Fruit fly (Drosophila melanogaster) whole organism, embryonic: ENCODE measurements around the gene eIF4E6.
A peak's percentile ranks its signal among the peaks of the same experiment; 100 is the strongest.

Source experiments
- Ada2b ChIP-seq: fragments of 200-800 bp; sonication (Bioruptor generic); IDR thresholded peaks from 2 replicates; pipeline ENCODE4 v1.3.6; 2022; ENCODE audit warnings: missing biosample characterization, missing genetic modification characterization
- Atf6 ChIP-seq: fragments of 200-800 bp; sonication (Bioruptor generic); IDR thresholded peaks from 2 replicates; pipeline ENCODE4 v1.3.6; 2022; ENCODE audit warnings: missing biosample characterization, missing genetic modification characterization
- Bteb2 ChIP-seq: fragments of 200-800 bp; sonication (Bioruptor generic); optimal IDR thresholded peaks from 2 replicates; lab custom pipeline; 2016; ENCODE audit warnings: missing biosample characterization, missing genetic modification characterization
- CG10147 ChIP-seq: fragments of 200-800 bp; sonication (Bioruptor generic); optimal IDR thresholded peaks from 2 replicates; lab custom pipeline; 2019; ENCODE audit warnings: missing biosample characterization, mild to moderate bottlenecking, missing genetic modification characterization, moderate library complexity
- CG10565 ChIP-seq: fragments of 200-800 bp; sonication (Bioruptor generic); optimal IDR thresholded peaks from 3 replicates; lab custom pipeline; 2016; ENCODE audit warnings: missing biosample characterization, mild to moderate bottlenecking, missing genetic modification characterization
- CG10654 ChIP-seq: fragments of 200-800 bp; sonication (Bioruptor generic); optimal IDR thresholded peaks from 2 replicates; lab custom pipeline; 2016; ENCODE audit warnings: missing biosample characterization, missing genetic modification characterization
- CG11085 ChIP-seq: fragments of 200-800 bp; sonication (Bioruptor generic); IDR thresholded peaks from 2 replicates; pipeline ENCODE4 v1.3.6; 2022; ENCODE audit warnings: missing biosample characterization, missing genetic modification characterization
- CG11695 ChIP-seq: fragments of 200-800 bp; sonication (Bioruptor generic); IDR thresholded peaks from 3 replicates; pipeline ENCODE4 v1.3.6; 2022; ENCODE audit warnings: missing biosample characterization, missing genetic modification characterization
- CG12155 ChIP-seq: fragments of 200-800 bp; sonication (Bioruptor generic); optimal IDR thresholded peaks from 3 replicates; lab custom pipeline; 2016; ENCODE audit warnings: missing biosample characterization, missing genetic modification characterization
- CG14860 ChIP-seq: fragments of 200-800 bp; sonication (Bioruptor generic); IDR thresholded peaks from 3 replicates; pipeline ENCODE4 v1.3.6; 2022; ENCODE audit warnings: missing biosample characterization, missing genetic modification characterization; ENCODE audit not compliant: partially characterized antibody
- CG15479 ChIP-seq: fragments of 200-800 bp; sonication (Bioruptor generic); optimal IDR thresholded peaks from 3 replicates; lab custom pipeline; 2019; ENCODE audit warnings: missing biosample characterization, mild to moderate bottlenecking, missing genetic modification characterization, moderate library complexity
- CG2712 ChIP-seq: fragments of 200-800 bp; optimal IDR thresholded peaks from 3 replicates; lab custom pipeline; 2019; ENCODE audit warnings: missing biosample characterization, mild to moderate bottlenecking, missing genetic modification characterization, moderate library complexity
- CG30403 ChIP-seq: fragments of 200-800 bp; sonication (Bioruptor generic); optimal IDR thresholded peaks from 3 replicates; lab custom pipeline; 2016; ENCODE audit warnings: missing biosample characterization, missing genetic modification characterization
- CG31441 ChIP-seq: fragments of 200-800 bp; sonication (Bioruptor generic); IDR thresholded peaks from 2 replicates; pipeline ENCODE4 v1.3.6; 2022; ENCODE audit warnings: missing biosample characterization, missing genetic modification characterization
- CG3726 ChIP-seq: fragments of 200-800 bp; sonication (Bioruptor generic); IDR thresholded peaks from 3 replicates; pipeline ENCODE4, ENCODE4 v1.3.6; 2022; ENCODE audit warnings: missing biosample characterization, missing genetic modification characterization
- CG4282 ChIP-seq: fragments of 200-800 bp; sonication (Bioruptor generic); optimal IDR thresholded peaks from 2 replicates; lab custom pipeline; 2016; ENCODE audit warnings: missing biosample characterization, missing genetic modification characterization
- CG5245 ChIP-seq: fragments of 200-800 bp; sonication (Bioruptor generic); optimal IDR thresholded peaks from 3 replicates; lab custom pipeline; 2016; ENCODE audit warnings: missing biosample characterization, missing genetic modification characterization
- CG7963 ChIP-seq: fragments of 200-800 bp; sonication (Bioruptor generic); IDR thresholded peaks from 3 replicates; pipeline ENCODE4 v1.3.6; 2022; ENCODE audit warnings: missing biosample characterization, missing genetic modification characterization; ENCODE audit not compliant: partially characterized antibody
- CG9609 ChIP-seq: fragments of 200-800 bp; sonication (Bioruptor generic); optimal IDR thresholded peaks from 3 replicates; lab custom pipeline; 2016; ENCODE audit warnings: missing biosample characterization, missing genetic modification characterization
- Dll ChIP-seq: fragments of 200-800 bp; sonication (Bioruptor generic); IDR thresholded peaks from 4 replicates; pipeline ENCODE4 v1.3.6; 2022; ENCODE audit warnings: missing biosample characterization, missing genetic modification characterization; ENCODE audit not compliant: partially characterized antibody
- Ets97D ChIP-seq: fragments of 200-800 bp; sonication (Bioruptor generic); optimal IDR thresholded peaks from 3 replicates; lab custom pipeline; 2016; ENCODE audit warnings: missing biosample characterization, missing genetic modification characterization
- H2.0 ChIP-seq: fragments of 200-800 bp; sonication (Bioruptor generic); IDR thresholded peaks from 2 replicates; pipeline ENCODE4 v1.3.6; 2022; ENCODE audit warnings: missing biosample characterization, missing genetic modification characterization
- HLH54F ChIP-seq: fragments of 200-800 bp; sonication (Bioruptor generic); optimal IDR thresholded peaks from 3 replicates; lab custom pipeline; 2016; ENCODE audit warnings: missing biosample characterization, missing genetic modification characterization
- Hr3 ChIP-seq: fragments of 200-800 bp; sonication (Bioruptor generic); optimal IDR thresholded peaks from 3 replicates; lab custom pipeline; 2016; ENCODE audit warnings: missing biosample characterization, missing genetic modification characterization
- Lim3 ChIP-seq: fragments of 200-800 bp; sonication (Bioruptor generic); IDR thresholded peaks from 2 replicates; pipeline ENCODE4 v1.3.6; 2022; ENCODE audit warnings: missing biosample characterization, missing genetic modification characterization
- Mad ChIP-seq: fragments of 200-800 bp; sonication (Bioruptor generic); optimal IDR thresholded peaks from 2 replicates; lab custom pipeline; 2016; ENCODE audit warnings: missing biosample characterization, missing genetic modification characterization
- Side ChIP-seq: fragments of 200-800 bp; sonication (Bioruptor generic); optimal IDR thresholded peaks from 2 replicates; lab custom pipeline; 2016; ENCODE audit warnings: missing biosample characterization, missing genetic modification characterization
- amos ChIP-seq: fragments of 200-800 bp; sonication (Bioruptor generic); IDR thresholded peaks from 2 replicates; pipeline ENCODE4 v1.3.6; 2022; ENCODE audit warnings: missing biosample characterization, missing genetic modification characterization; ENCODE audit not compliant: partially characterized antibody
- aop ChIP-seq: fragments of 200-800 bp; sonication (Bioruptor generic); IDR thresholded peaks from 2 replicates; pipeline ENCODE4 v1.3.6; 2022; ENCODE audit warnings: missing biosample characterization, missing genetic modification characterization
- chif ChIP-seq, 2 experiments: fragments of 200-800 bp; sonication (Bioruptor generic); optimal IDR thresholded peaks; 3 replicates each; lab custom pipeline; 2016; ENCODE audit warnings: missing biosample characterization in 2 of 2, missing genetic modification characterization in 2 of 2
- chn ChIP-seq: fragments of 200-800 bp; sonication (Bioruptor generic); optimal IDR thresholded peaks from 2 replicates; lab custom pipeline; 2016; ENCODE audit warnings: missing biosample characterization, missing genetic modification characterization
- ems ChIP-seq: fragments of 200-800 bp; sonication (Bioruptor generic); optimal IDR thresholded peaks from 3 replicates; lab custom pipeline; 2016; ENCODE audit warnings: missing biosample characterization, missing genetic modification characterization
- exex ChIP-seq: fragments of 200-800 bp; sonication (Bioruptor generic); optimal IDR thresholded peaks from 4 replicates; lab custom pipeline; 2018; ENCODE audit warnings: missing biosample characterization, mild to moderate bottlenecking, missing genetic modification characterization, moderate library complexity
- fd3F ChIP-seq: fragments of 200-800 bp; sonication (Bioruptor generic); optimal IDR thresholded peaks from 2 replicates; lab custom pipeline; 2018; ENCODE audit warnings: missing biosample characterization, mild to moderate bottlenecking, missing genetic modification characterization, moderate library complexity
- fu2 ChIP-seq: fragments of 200-800 bp; sonication (Bioruptor generic); optimal IDR thresholded peaks from 2 replicates; lab custom pipeline; 2016; ENCODE audit warnings: missing biosample characterization, missing genetic modification characterization
- inv ChIP-seq: fragments of 200-800 bp; sonication (Bioruptor generic); IDR thresholded peaks from 2 replicates; pipeline ENCODE4 v1.3.6; 2022; ENCODE audit warnings: missing biosample characterization, missing genetic modification characterization; ENCODE audit not compliant: partially characterized antibody
- jing ChIP-seq: fragments of 200-800 bp; sonication (Bioruptor generic); optimal IDR thresholded peaks from 2 replicates; lab custom pipeline; 2018; ENCODE audit warnings: missing biosample characterization, mild to moderate bottlenecking, missing genetic modification characterization
- jumu ChIP-seq: fragments of 200-800 bp; sonication (Bioruptor generic); optimal IDR thresholded peaks from 3 replicates; lab custom pipeline; 2016; ENCODE audit warnings: missing biosample characterization, missing genetic modification characterization
- lola ChIP-seq, 3 experiments: fragments of >200 bp in 2 of 3; fragments of 200-800 bp in 1 of 3; sonication (Bioruptor generic) in 1 of 3; optimal IDR thresholded peaks; 2 replicates each; lab custom pipeline; 2017 to 2019; ENCODE audit warnings: missing biosample characterization in 3 of 3, missing genetic modification characterization in 3 of 3, mild to moderate bottlenecking in 1 of 3, moderate library complexity in 1 of 3
- mam ChIP-seq: fragments of 200-800 bp; sonication (Bioruptor generic); optimal IDR thresholded peaks from 3 replicates; lab custom pipeline; 2016; ENCODE audit warnings: missing biosample characterization, missing genetic modification characterization
- oc ChIP-seq: fragments of 200-800 bp; sonication (Bioruptor generic); optimal IDR thresholded peaks from 2 replicates; lab custom pipeline; 2018; ENCODE audit warnings: missing biosample characterization, mild to moderate bottlenecking, missing genetic modification characterization, moderate library complexity
- onecut ChIP-seq: fragments of 200-800 bp; sonication (Bioruptor generic); IDR thresholded peaks from 2 replicates; pipeline ENCODE4 v1.3.6; 2022; ENCODE audit warnings: missing biosample characterization, missing genetic modification characterization
- scrt ChIP-seq: fragments of 200-800 bp; sonication (Bioruptor generic); optimal IDR thresholded peaks from 2 replicates; lab custom pipeline; 2018; ENCODE audit warnings: missing biosample characterization, mild to moderate bottlenecking, missing genetic modification characterization, moderate library complexity
- slbo ChIP-seq: fragments of 200-800 bp; sonication (Bioruptor generic); IDR thresholded peaks from 2 replicates; pipeline ENCODE4 v1.3.6; 2022; ENCODE audit warnings: missing biosample characterization, missing genetic modification characterization
- so ChIP-seq: fragments of 200-800 bp; sonication (Bioruptor generic); IDR thresholded peaks from 3 replicates; pipeline ENCODE4 v1.3.6; 2022; ENCODE audit warnings: missing biosample characterization, missing genetic modification characterization
- ssp ChIP-seq: fragments of 200-800 bp; sonication (Bioruptor generic); IDR thresholded peaks from 2 replicates; pipeline ENCODE4 v1.3.6; 2022; ENCODE audit warnings: missing biosample characterization, missing genetic modification characterization
- trh ChIP-seq: fragments of 200-800 bp; sonication (Bioruptor generic); optimal IDR thresholded peaks from 2 replicates; lab custom pipeline; 2016; ENCODE audit warnings: missing biosample characterization, missing genetic modification characterization
- ttk ChIP-seq: fragments of 200-800 bp; sonication (Bioruptor generic); IDR thresholded peaks from 2 replicates; pipeline ENCODE4 v2.1.2; 2022; ENCODE audit warnings: missing biosample characterization, missing genetic modification characterization
- vfl ChIP-seq: fragments of 200-800 bp; sonication (Bioruptor generic); optimal IDR thresholded peaks from 2 replicates; lab custom pipeline; 2016; ENCODE audit warnings: missing biosample characterization, missing genetic modification characterization
- wek ChIP-seq: fragments of 200-800 bp; sonication (Bioruptor generic); optimal IDR thresholded peaks from 3 replicates; lab custom pipeline; 2018; ENCODE audit warnings: missing biosample characterization, mild to moderate bottlenecking, missing genetic modification characterization, moderate library complexity

Gene eIF4E6

dm6 chr3R:29068430-29069207 is 41.6 kb upstream of the eIF4E6 start (continued):
- no peak for TF ChIP-seq CG10147
- no peak for TF ChIP-seq Dll (GFP tag; lab: Robert Waterston, UW)
- TF ChIP-seq oc (tag; lab: Kevin White, UChicago): no peak
- no peak for TF ChIP-seq jing (GFP tag; lab: Kevin White, UChicago)
- no peak for TF ChIP-seq Hr3 (GFP tag; lab: Kevin White, UChicago)
- peak; percentile 50 for TF ChIP-seq Ada2b
- no peak for TF ChIP-seq CG12155 (GFP tag; lab: Kevin White, UChicago)
- no peak for TF ChIP-seq Ets97D (GFP tag; lab: Kevin White, UChicago)
- TF ChIP-seq trh (GFP tag; lab: Kevin White, UChicago): no peak
- TF ChIP-seq onecut (GFP tag; lab: Robert Waterston, UW): peak; percentile 53
- TF ChIP-seq CG31441: peak; percentile 32; the same call in 1 of the 2 replicates
- TF ChIP-seq ems (GFP tag; lab: Kevin White, UChicago): no peak
- TF ChIP-seq ssp (GFP tag; lab: Robert Waterston, UW): no peak
- TF ChIP-seq CG5245 (GFP tag; lab: Kevin White, UChicago): no peak
- TF ChIP-seq chif (GFP tag; optimal IDR thresholded peaks at IDR 0.05; lab: Kevin White, UChicago): no peak
- no peak for TF ChIP-seq fu2 (GFP tag; lab: Kevin White, UChicago)
- peak; percentile 50; the same call in 1 of the 3 replicates for TF ChIP-seq so (GFP tag; lab: Robert Waterston, UW)
- peak; percentile 66 for TF ChIP-seq slbo (GFP tag; lab: Robert Waterston, UW)
- TF ChIP-seq Side: peak; percentile 39
- no peak for TF ChIP-seq aop (GFP tag; lab: Robert Waterston, UW)
- TF ChIP-seq CG14860 (GFP tag; lab: Robert Waterston, UW): no peak
- peak; percentile 14 for TF ChIP-seq exex (tag; lab: Kevin White, UChicago)
- no peak for TF ChIP-seq CG11085 (GFP tag; lab: Robert Waterston, UW)
- TF ChIP-seq H2.0 (GFP tag; lab: Robert Waterston, UW): peak; percentile 50; the same call in 1 of the 2 replicates
- TF ChIP-seq CG3726 (GFP tag; lab: Robert Waterston, UW): no peak
- no peak for TF ChIP-seq CG10565 (GFP tag; lab: Kevin White, UChicago)
- peak; percentile 16 for TF ChIP-seq Bteb2 (GFP tag; lab: Kevin White, UChicago)
- TF ChIP-seq CG2712: peak; percentile 42
- peak; percentile 34 for TF ChIP-seq CG30403
- peak in 1 of 3 experiments; percentile 6 for TF ChIP-seq lola (GFP tag; optimal IDR thresholded peaks at IDR 0.05; lab: Kevin White, UChicago)
- TF ChIP-seq ttk (GFP tag; lab: Robert Waterston, UW): peak; percentile 39; the same call in 1 of the 2 replicates
- peak; percentile 20 for TF ChIP-seq fd3F (GFP tag; lab: Kevin White, UChicago)
- TF ChIP-seq CG15479 (GFP tag; lab: Kevin White, UChicago): no peak
- no peak for TF ChIP-seq Lim3
- no peak for TF ChIP-seq jumu (GFP tag; lab: Kevin White, UChicago)
- TF ChIP-seq wek (GFP tag; lab: Kevin White, UChicago): no peak
- no peak for TF ChIP-seq CG9609 (GFP tag; lab: Kevin White, UChicago)
- peak; percentile 49 for TF ChIP-seq mam
- peak; percentile 71; the same call in 1 of the 3 replicates for TF ChIP-seq CG11695 (GFP tag; lab: Robert Waterston, UW)
- no peak for TF ChIP-seq Mad (GFP tag; lab: Kevin White, UChicago)
- no peak for TF ChIP-seq amos (GFP tag; lab: Robert Waterston, UW)
- no peak for TF ChIP-seq CG4282 (GFP tag; lab: Kevin White, UChicago)
- no peak for TF ChIP-seq vfl
- TF ChIP-seq CG7963: no peak
- peak; percentile 22 for TF ChIP-seq scrt (GFP tag; lab: Kevin White, UChicago)
- TF ChIP-seq Atf6: 0 out of 2 replicates have a peak, but pooled peaks have one; percentile 30
- peak; percentile 15 for TF ChIP-seq CG10654 (GFP tag; lab: Kevin White, UChicago)
- no peak for TF ChIP-seq inv (GFP tag; lab: Robert Waterston, UW)
- TF ChIP-seq chn (GFP tag; lab: Kevin White, UChicago): peak; percentile 22
- TF ChIP-seq HLH54F (GFP tag; lab: Kevin White, UChicago): no peak
